Fruit fly (Drosophila melanogaster): ENCODE data around the gene Tgi.

The Tgi gene

DNA sequence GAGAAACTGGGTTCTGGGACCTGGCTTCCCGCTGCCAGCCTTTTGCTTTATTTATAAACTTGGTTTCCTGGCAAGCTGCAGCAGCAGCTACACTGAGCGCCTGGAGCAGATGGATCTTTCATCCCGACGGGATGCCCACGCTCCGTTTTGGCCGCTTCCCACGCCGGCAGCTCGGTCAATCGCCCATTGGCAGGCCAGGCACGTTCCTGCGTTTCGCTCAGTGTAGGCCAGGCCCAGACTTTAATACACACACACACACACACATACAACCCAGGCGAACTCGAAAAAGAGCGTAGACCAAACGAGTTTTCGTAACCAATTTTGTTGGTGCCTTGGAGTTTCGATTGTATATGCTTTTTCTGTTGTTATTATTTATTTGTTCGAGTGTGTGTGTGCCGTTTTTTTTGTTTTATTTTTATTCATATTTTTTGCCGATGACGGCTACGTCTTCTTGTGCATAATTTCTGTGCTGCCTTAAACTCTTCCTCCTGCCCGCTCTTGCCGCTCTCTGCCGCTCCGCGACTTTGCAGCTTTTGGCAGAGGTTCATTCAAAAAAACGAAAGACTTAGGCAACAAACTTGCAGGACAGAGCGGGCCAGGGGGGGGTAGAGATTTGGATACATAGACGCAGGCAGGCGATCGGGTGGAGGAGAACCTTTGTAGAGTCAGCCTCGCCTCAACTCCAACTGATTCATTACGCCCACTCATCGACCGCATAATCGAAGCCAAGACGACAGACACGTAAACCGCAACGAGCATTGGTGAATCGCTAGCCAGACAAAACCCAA is 13.5 kb downstream of the Tgi start (continued):
- TF ChIP-seq CG30431 (GFP tag; optimal IDR thresholded peaks at IDR 0.05) (no peak), lab (GFP tag; optimal IDR thresholded peaks at IDR 0.05) (no peak), lbe (GFP tag; optimal IDR thresholded peaks at IDR 0.05) (peak; percentile 77), cg (GFP tag; optimal IDR thresholded peaks at IDR 0.05) (peak; percentile 68), CG11456 (GFP tag; IDR thresholded peaks at IDR 0.05) (0 out of 3 replicates have a peak, but pooled peaks have one; percentile 18), sr (GFP tag; IDR thresholded peaks at IDR 0.05) (peak; percentile 30; the same call in 1 of the 3 replicates), Bdp1 (GFP tag; optimal IDR thresholded peaks at IDR 0.05) (no peak), luna (GFP tag; optimal IDR thresholded peaks at IDR 0.05) (no peak), zf30C (GFP tag; optimal IDR thresholded peaks at IDR 0.05) (peak; percentile 81), slp2 (GFP tag; optimal IDR thresholded peaks at IDR 0.05) (no peak), CG9437 (GFP tag; optimal IDR thresholded peaks at IDR 0.05) (no peak), vnd (GFP tag; IDR thresholded peaks at IDR 0.05; ENCODE audit: partially characterized antibody) (no peak), Lhr (GFP tag; optimal IDR thresholded peaks at IDR 0.05) (no peak), CG4730 (GFP tag; IDR thresholded peaks at IDR 0.05) (no peak), Camta (GFP tag; optimal IDR thresholded peaks at IDR 0.05) (no peak), tup (GFP tag; optimal IDR thresholded peaks at IDR 0.05) (no peak), CG5245 (GFP tag; optimal IDR thresholded peaks at IDR 0.05) (no peak), CG12236 (GFP tag; optimal IDR thresholded peaks at IDR 0.05) (no peak), CG6272 (GFP tag; IDR thresholded peaks at IDR 0.05) (no peak), kay (GFP tag; optimal IDR thresholded peaks at IDR 0.05) (no peak), CG11696 (GFP tag; IDR thresholded peaks at IDR 0.05) (no peak), vvl (GFP tag; IDR thresholded peaks at IDR 0.05) (peak; percentile 47; the same call in 1 of the 2 replicates), CG13123 (GFP tag; optimal IDR thresholded peaks at IDR 0.05) (no peak), CG10565 (GFP tag; optimal IDR thresholded peaks at IDR 0.05) (no peak), CG9215 (GFP tag; IDR thresholded peaks at IDR 0.05) (no peak), bsh (GFP tag; optimal IDR thresholded peaks at IDR 0.05) (peak in 1 of 2 experiments; percentile 48), ham (GFP tag; IDR thresholded peaks at IDR 0.05) (no peak), fd3F (GFP tag; optimal IDR thresholded peaks at IDR 0.05) (no peak), nom (GFP tag; optimal IDR thresholded peaks at IDR 0.05) (peak; percentile 89), CG11247 (GFP tag; IDR thresholded peaks at IDR 0.05) (0 out of 2 replicates have a peak, but pooled peaks have one; percentile 6), CG42726 (GFP tag; IDR thresholded peaks at IDR 0.05; ENCODE audit: partially characterized antibody) (0 out of 2 replicates have a peak, but pooled peaks have one; percentile 20), CG15011 (GFP tag; optimal IDR thresholded peaks at IDR 0.05) (no peak), nau (GFP tag; optimal IDR thresholded peaks at IDR 0.05) (no peak), CG17802 (tag; optimal IDR thresholded peaks at IDR 0.05) (no peak), E2f2 (GFP tag; IDR thresholded peaks at IDR 0.05) (no peak), CG14965 (GFP tag; optimal IDR thresholded peaks at IDR 0.05; ENCODE audit: borderline replicate concordance) (no peak), psq (GFP tag; optimal IDR thresholded peaks at IDR 0.05) (no peak), gce (GFP tag; IDR thresholded peaks at IDR 0.05) (no peak), bcd (GFP tag; optimal IDR thresholded peaks at IDR 0.05) (no peak), Fer3 (tag; optimal IDR thresholded peaks at IDR 0.05) (no peak), esg (GFP tag; conservative IDR thresholded peaks at IDR 0.05) (no peak), Dp (GFP tag; optimal IDR thresholded peaks at IDR 0.05) (no peak), CG5180 (GFP tag; optimal IDR thresholded peaks at IDR 0.05) (no peak), CG10462 (GFP tag; optimal IDR thresholded peaks at IDR 0.05) (no peak), CG16863 (GFP tag; optimal IDR thresholded peaks at IDR 0.05) (no peak), CG3163 (GFP tag; optimal IDR thresholded peaks at IDR 0.05) (no peak), BtbVII (GFP tag; optimal IDR thresholded peaks at IDR 0.05) (no peak), amos (GFP tag; IDR thresholded peaks at IDR 0.05; ENCODE audit: partially characterized antibody) (no peak), Hmr (GFP tag; optimal IDR thresholded peaks at IDR 0.05) (no peak)
